Fruit fly (Drosophila melanogaster) whole organism, wandering third instar larva: ENCODE results near the gene Srr.

ENCODE experiments used
- GATAd ChIP-seq: sonication (Bioruptor generic); optimal IDR thresholded peaks from 2 replicates; lab custom pipeline; 2016; ENCODE audit warnings: missing biosample characterization, missing genetic modification characterization
- Hr83 ChIP-seq: fragments of 200-300 bp; sonication (Bioruptor generic); optimal IDR thresholded peaks from 2 replicates; lab custom pipeline; 2016; ENCODE audit warnings: missing biosample characterization, mild to moderate bottlenecking, missing genetic modification characterization, moderate library complexity; ENCODE audit not compliant: poor library complexity, severe bottlenecking
- Vsx2 ChIP-seq: fragments of 200-300, 225-300 bp; sonication (Bioruptor generic); optimal IDR thresholded peaks from 2 replicates; lab custom pipeline; 2018; ENCODE audit warnings: missing biosample characterization, missing genetic modification characterization; ENCODE audit not compliant: partially characterized antibody
- ey ChIP-seq: fragments of 200-800 bp; sonication (Bioruptor generic); optimal IDR thresholded peaks from 2 replicates; lab custom pipeline; 2016; ENCODE audit warnings: missing biosample characterization, missing genetic modification characterization
- jim ChIP-seq: fragments of 175-275, 200-325 bp; sonication (Bioruptor generic); optimal IDR thresholded peaks from 2 replicates; lab custom pipeline; 2016; ENCODE audit warnings: missing biosample characterization, mild to moderate bottlenecking, missing genetic modification characterization
- lola ChIP-seq: fragments of >200 bp; optimal IDR thresholded peaks from 2 replicates; lab custom pipeline; 2017; ENCODE audit warnings: missing biosample characterization, missing genetic modification characterization
- psq ChIP-seq: fragments of 200-800 bp; sonication (Bioruptor generic); optimal IDR thresholded peaks from 3 replicates; lab custom pipeline; 2017; ENCODE audit warnings: missing biosample characterization, mild to moderate bottlenecking, missing genetic modification characterization, moderate library complexity
- rgr ChIP-seq: fragments of 200-800 bp; sonication (Bioruptor generic); optimal IDR thresholded peaks from 3 replicates; lab custom pipeline; 2016; ENCODE audit warnings: missing biosample characterization, mild to moderate bottlenecking, missing genetic modification characterization
- sage ChIP-seq: fragments of 200-800 bp; sonication (Bioruptor generic); optimal IDR thresholded peaks from 2 replicates; lab custom pipeline; 2016; ENCODE audit warnings: missing biosample characterization, mild to moderate bottlenecking, missing genetic modification characterization
- tai ChIP-seq: sonication (Bioruptor generic); optimal IDR thresholded peaks from 2 replicates; lab custom pipeline; 2016; ENCODE audit warnings: missing biosample characterization, missing genetic modification characterization
- usp ChIP-seq: fragments of >200 bp; optimal IDR thresholded peaks from 2 replicates; lab custom pipeline; 2017; ENCODE audit warnings: missing biosample characterization, missing genetic modification characterization
- woc ChIP-seq: sonication (Bioruptor generic); optimal IDR thresholded peaks from 2 replicates; lab custom pipeline; 2016; ENCODE audit warnings: missing biosample characterization, mild to moderate bottlenecking, missing genetic modification characterization

dm6 chr3R:9341189-9342012 is 23.8 kb upstream of the Srr start:
- TF ChIP-seq psq (peak; percentile 83), rgr (peak; percentile 89), tai (GFP tag; lab: Kevin White, UChicago) (peak; percentile 71), Vsx2 (GFP tag; lab: Kevin White, UChicago) (peak; percentile 14), ey (GFP tag; lab: Kevin White, UChicago) (peak; percentile 84), usp (GFP tag; lab: Kevin White, UChicago) (no peak), GATAd (GFP tag; lab: Kevin White, UChicago) (no peak), jim (GFP tag; lab: Kevin White, UChicago) (peak; percentile 42), sage (GFP tag; lab: Kevin White, UChicago) (peak; percentile 86), lola (GFP tag; lab: Kevin White, UChicago) (no peak), Hr83 (GFP tag; lab: Kevin White, UChicago) (peak; percentile 54), woc (GFP tag; lab: Kevin White, UChicago) (peak; percentile 94)
